Fruit fly (Drosophila melanogaster): ENCODE results near the gene CG32240.
A peak's percentile ranks its signal among the peaks of the same experiment; 100 is the strongest.

The CG32240 gene

dm6 chr3L:4406653-4407257 lies 25.3 kb upstream of the CG32240 start, which contains the start of gene TP53INP (continued):
- TF ChIP-seq scrt (GFP tag; optimal IDR thresholded peaks at IDR 0.05) (peak; percentile 84), CG14860 (GFP tag; IDR thresholded peaks at IDR 0.05; ENCODE audit: partially characterized antibody) (no peak), peb (GFP tag; IDR thresholded peaks at IDR 0.05) (peak; percentile 64), CG15073 (GFP tag; optimal IDR thresholded peaks at IDR 0.05) (peak; percentile 53), CG10274 (GFP tag; optimal IDR thresholded peaks at IDR 0.05) (peak; percentile 64), E2f2 (GFP tag; IDR thresholded peaks at IDR 0.05) (peak; percentile 52; the same call in 1 of the 2 replicates), Fer3 (tag; optimal IDR thresholded peaks at IDR 0.05) (peak; percentile 74), exex (tag; optimal IDR thresholded peaks at IDR 0.05) (peak; percentile 30), CG6765 (GFP tag; optimal IDR thresholded peaks at IDR 0.05) (peak; percentile 69), prd (optimal IDR thresholded peaks at IDR 0.05) (no peak), prd (GFP tag; IDR thresholded peaks at IDR 0.05) (peak; percentile 82), Ptx1 (GFP tag; IDR thresholded peaks at IDR 0.05) (peak; percentile 81), cato (GFP tag; optimal IDR thresholded peaks at IDR 0.05; ENCODE audit: borderline replicate concordance) (peak; percentile 65), HLH4C (GFP tag; IDR thresholded peaks at IDR 0.05; ENCODE audit: partially characterized antibody) (no peak), CG10565 (GFP tag; optimal IDR thresholded peaks at IDR 0.05) (peak; percentile 26), CG17802 (tag; optimal IDR thresholded peaks at IDR 0.05) (peak; percentile 14), CG34422 (GFP tag; IDR thresholded peaks at IDR 0.05) (no peak; the same call in 1 of the 3 replicates), ro (GFP tag; IDR thresholded peaks at IDR 0.05) (peak; percentile 24; the same call in 1 of the 2 replicates), Lpt (GFP tag; optimal IDR thresholded peaks at IDR 0.05) (no peak), CG4424 (GFP tag; optimal IDR thresholded peaks at IDR 0.05) (peak; percentile 85), gt (GFP tag; IDR thresholded peaks at IDR 0.05) (peak; percentile 33; the same call in 1 of the 2 replicates), unpg (GFP tag; optimal IDR thresholded peaks at IDR 0.05) (peak; percentile 85), Kr (GFP tag; optimal IDR thresholded peaks at IDR 0.05) (no peak), yki (optimal IDR thresholded peaks at IDR 0.05) (no peak), GATAe (GFP tag; conservative IDR thresholded peaks at IDR 0.05) (no peak), danr (GFP tag; IDR thresholded peaks at IDR 0.05) (peak; percentile 57; the same call in 1 of the 2 replicates), pros (GFP tag; optimal IDR thresholded peaks at IDR 0.05) (peak; percentile 30), CG13287 (GFP tag; IDR thresholded peaks at IDR 0.05; ENCODE audit: partially characterized antibody) (peak; percentile 28; the same call in 1 of the 2 replicates), Hr39 (optimal IDR thresholded peaks at IDR 0.05) (no peak), Eip74EF (GFP tag; optimal IDR thresholded peaks at IDR 0.05) (peak in 1 of 2 experiments; percentile 93), CG15479 (GFP tag; optimal IDR thresholded peaks at IDR 0.05) (peak; percentile 72), CG7745 (tag; optimal IDR thresholded peaks at IDR 0.05) (no peak), dimm (GFP tag; IDR thresholded peaks at IDR 0.05) (peak; percentile 32; the same call in 1 of the 2 replicates), Nf-YB (GFP tag; optimal IDR thresholded peaks at IDR 0.05) (peak; percentile 79), Ravus (GFP tag; IDR thresholded peaks at IDR 0.05) (no peak), gro (GFP tag; optimal IDR thresholded peaks at IDR 0.05) (peak; percentile 84), CG17359 (tag; optimal IDR thresholded peaks at IDR 0.05) (peak; percentile 76), CG4854 (GFP tag; optimal IDR thresholded peaks at IDR 0.05) (peak; percentile 68), HLH3B (GFP tag; IDR thresholded peaks at IDR 0.05) (peak; percentile 68), CG8281 (tag; optimal IDR thresholded peaks at IDR 0.05) (peak; percentile 58), CG11456 (GFP tag; IDR thresholded peaks at IDR 0.05) (no peak), sim (GFP tag; IDR thresholded peaks at IDR 0.05) (0 out of 2 replicates have a peak, but pooled peaks have one; percentile 20), CG7963 (GFP tag; IDR thresholded peaks at IDR 0.05; ENCODE audit: partially characterized antibody) (no peak), Sin3A (optimal IDR thresholded peaks at IDR 0.05) (no peak), Med (GFP tag) (peak; percentile 90), CG18011 (GFP tag; optimal IDR thresholded peaks at IDR 0.05) (peak; percentile 60), CoRest (tag; optimal IDR thresholded peaks at IDR 0.05) (peak; percentile 95), CG4328 (GFP tag; optimal IDR thresholded peaks at IDR 0.05) (peak; percentile 77), CG31388 (GFP tag; optimal IDR thresholded peaks at IDR 0.05) (peak; percentile 37), Fer1 (GFP tag; optimal IDR thresholded peaks at IDR 0.05) (peak; percentile 93), CTCF (GFP tag; optimal IDR thresholded peaks at IDR 0.05) (peak; percentile 33)

Measured in whole organism, embryonic.